Fruit fly (Drosophila melanogaster) whole organism, embryonic: ENCODE results near the gene CG31249.
A peak's percentile ranks its signal among the peaks of the same experiment; 100 is the strongest.

Experiments
- CG10462 ChIP-seq: fragments of 200-800 bp; sonication (Bioruptor generic); optimal IDR thresholded peaks from 2 replicates; lab custom pipeline; 2016; ENCODE audit warnings: missing biosample characterization, missing genetic modification characterization
- CG12104 ChIP-seq: fragments of 200-800 bp; sonication (Bioruptor generic); optimal IDR thresholded peaks from 3 replicates; lab custom pipeline; 2016; ENCODE audit warnings: missing biosample characterization, missing genetic modification characterization
- CG12769 ChIP-seq: fragments of 200-800 bp; sonication (Bioruptor generic); optimal IDR thresholded peaks from 2 replicates; lab custom pipeline; 2019; ENCODE audit warnings: missing biosample characterization, mild to moderate bottlenecking, missing genetic modification characterization, moderate library complexity
- CG32532 ChIP-seq: fragments of 200-800 bp; sonication (Bioruptor generic); IDR thresholded peaks from 2 replicates; pipeline ENCODE4 v1.3.6; 2022; ENCODE audit warnings: missing biosample characterization, missing genetic modification characterization
- CG4707 ChIP-seq: fragments of 200-800 bp; sonication (Bioruptor generic); optimal IDR thresholded peaks from 2 replicates; lab custom pipeline; 2018; ENCODE audit warnings: missing biosample characterization, mild to moderate bottlenecking, missing genetic modification characterization, moderate library complexity
- CG6175 ChIP-seq: fragments of 200-800 bp; sonication (Bioruptor generic); IDR thresholded peaks from 3 replicates; pipeline ENCODE4 v1.3.6; 2022; ENCODE audit warnings: missing biosample characterization, missing genetic modification characterization
- CG6272 ChIP-seq: fragments of 200-800 bp; sonication (Bioruptor generic); IDR thresholded peaks from 2 replicates; pipeline ENCODE4 v1.3.6; 2022; ENCODE audit warnings: missing biosample characterization, missing genetic modification characterization
- CoRest ChIP-seq: fragments of 200-800 bp; sonication (Bioruptor generic); optimal IDR thresholded peaks from 3 replicates; lab custom pipeline; 2018; ENCODE audit warnings: missing biosample characterization, mild to moderate bottlenecking, missing genetic modification characterization, moderate library complexity
- CrebB ChIP-seq: fragments of 200-800 bp; sonication (Bioruptor generic); optimal IDR thresholded peaks from 3 replicates; lab custom pipeline; 2018; ENCODE audit warnings: missing biosample characterization, mild to moderate bottlenecking, missing genetic modification characterization
- Deaf1 ChIP-seq: fragments of 200-800 bp; optimal IDR thresholded peaks from 3 replicates; lab custom pipeline; 2019; ENCODE audit warnings: missing biosample characterization, mild to moderate bottlenecking, missing genetic modification characterization, moderate library complexity
- Dip2 ChIP-seq: fragments of 200-800 bp; sonication (Bioruptor generic); IDR thresholded peaks from 2 replicates; pipeline ENCODE4 v1.3.6; 2022; ENCODE audit warnings: missing biosample characterization, missing genetic modification characterization
- E2f2 ChIP-seq: fragments of 200-800 bp; sonication (Bioruptor generic); IDR thresholded peaks from 2 replicates; pipeline ENCODE4 v1.3.6; 2022; ENCODE audit warnings: missing biosample characterization, missing genetic modification characterization
- Elba2 ChIP-seq: fragments of 200-800 bp; sonication (Bioruptor generic); optimal IDR thresholded peaks from 3 replicates; lab custom pipeline; 2016; ENCODE audit warnings: missing biosample characterization, missing genetic modification characterization
- Fer1 ChIP-seq: fragments of 200-800 bp; sonication (Bioruptor generic); optimal IDR thresholded peaks from 2 replicates; lab custom pipeline; 2017; ENCODE audit warnings: missing biosample characterization, mild to moderate bottlenecking, missing genetic modification characterization
- Hmr ChIP-seq: fragments of 200-800 bp; sonication (Bioruptor generic); optimal IDR thresholded peaks from 3 replicates; lab custom pipeline; 2017; ENCODE audit warnings: mild to moderate bottlenecking, missing biosample characterization, missing genetic modification reagents, missing genetic modification characterization
- MBD-R2 ChIP-seq: fragments of 200-800 bp; sonication (Bioruptor generic); IDR thresholded peaks from 2 replicates; pipeline ENCODE4 v1.3.6; 2022; ENCODE audit warnings: missing biosample characterization, missing genetic modification characterization
- Mes4 ChIP-seq: fragments of 200-800 bp; sonication (Bioruptor generic); optimal IDR thresholded peaks from 2 replicates; lab custom pipeline; 2016; ENCODE audit warnings: missing biosample characterization, missing genetic modification characterization
- NC2β ChIP-seq: fragments of 200-800 bp; sonication (Bioruptor generic); optimal IDR thresholded peaks from 2 replicates; lab custom pipeline; 2016; ENCODE audit warnings: missing biosample characterization, missing genetic modification characterization
- Nf-YC ChIP-seq: fragments of 200-800 bp; optimal IDR thresholded peaks from 3 replicates; lab custom pipeline; 2019; ENCODE audit warnings: missing biosample characterization, mild to moderate bottlenecking, missing genetic modification characterization, moderate library complexity
- NfI ChIP-seq: fragments of 200-800 bp; sonication (Bioruptor generic); optimal IDR thresholded peaks from 3 replicates; lab custom pipeline; 2018; ENCODE audit warnings: missing biosample characterization, mild to moderate bottlenecking, missing genetic modification characterization, moderate library complexity
- Rx ChIP-seq: fragments of 200-800 bp; sonication (Bioruptor generic); IDR thresholded peaks from 2 replicates; pipeline ENCODE4 v1.3.6; 2022; ENCODE audit warnings: missing biosample characterization, missing genetic modification characterization
- Six4 ChIP-seq: fragments of 200-800 bp; sonication (Bioruptor generic); optimal IDR thresholded peaks from 2 replicates; lab custom pipeline; 2016; ENCODE audit warnings: missing biosample characterization, missing genetic modification characterization
- Trl ChIP-seq, 3 experiments: fragments of >200 bp in 2 of 3; fragments of 200-800 bp in 1 of 3; sonication (Bioruptor generic) in 1 of 3; optimal IDR thresholded peaks; 2 replicates in 1 of 3; 3 replicates in 2 of 3; lab custom pipeline; 2016 to 2017; ENCODE audit warnings: missing biosample characterization in 1 of 3, missing genetic modification characterization in 1 of 3
- ab ChIP-seq: fragments of 200-800 bp; sonication (Bioruptor generic); optimal IDR thresholded peaks from 2 replicates; lab custom pipeline; 2016; ENCODE audit warnings: missing biosample characterization, missing genetic modification characterization
- abd-A ChIP-seq: fragments of 200-800 bp; sonication (Bioruptor generic); optimal IDR thresholded peaks from 3 replicates; lab custom pipeline; 2019; ENCODE audit warnings: missing biosample characterization, mild to moderate bottlenecking, missing genetic modification characterization, moderate library complexity
- ara ChIP-seq: fragments of 200-800 bp; sonication (Bioruptor generic); IDR thresholded peaks from 2 replicates; pipeline ENCODE4 v1.3.6; 2022; ENCODE audit warnings: missing biosample characterization, missing genetic modification characterization
- ash1 ChIP-seq: fragments of 200-800 bp; sonication (Bioruptor generic); optimal IDR thresholded peaks from 2 replicates; lab custom pipeline; 2018; ENCODE audit warnings: missing biosample characterization, mild to moderate bottlenecking, missing genetic modification characterization
- dpn ChIP-seq, 2 experiments: fragments of 200-800 bp; sonication (Bioruptor generic); optimal IDR thresholded peaks; 3 replicates each; lab custom pipeline; 2016; ENCODE audit warnings: missing biosample characterization in 2 of 2, missing genetic modification characterization in 2 of 2
- fd96Cb ChIP-seq: fragments of 200-800 bp; sonication (Bioruptor generic); optimal IDR thresholded peaks from 2 replicates; lab custom pipeline; 2018; ENCODE audit warnings: missing biosample characterization, mild to moderate bottlenecking, missing genetic modification characterization, moderate library complexity
- knrl ChIP-seq: fragments of 200-800 bp; sonication (Bioruptor generic); IDR thresholded peaks from 3 replicates; pipeline ENCODE4 v1.3.6; 2022; ENCODE audit warnings: missing biosample characterization, missing genetic modification characterization; ENCODE audit not compliant: partially characterized antibody
- lab ChIP-seq: fragments of 200-800 bp; sonication (Bioruptor generic); optimal IDR thresholded peaks from 3 replicates; lab custom pipeline; 2017; ENCODE audit warnings: missing biosample characterization, missing genetic modification characterization, mild to moderate bottlenecking, moderate library complexity, missing genetic modification reagents
- lov ChIP-seq, 2 experiments: fragments of 200-800 bp in 1 of 2; fragments of >200 bp in 1 of 2; sonication (Bioruptor generic) in 1 of 2; IDR thresholded peaks in 1 of 2; optimal IDR thresholded peaks in 1 of 2; 2 replicates in 1 of 2; 3 replicates in 1 of 2; pipeline versions ENCODE4 v1.3.6 to Lab custom; 2017 to 2022; ENCODE audit warnings: missing biosample characterization in 1 of 2, missing genetic modification characterization in 1 of 2
- luna ChIP-seq: fragments of 200-800 bp; sonication (Bioruptor generic); optimal IDR thresholded peaks from 2 replicates; lab custom pipeline; 2016; ENCODE audit warnings: missing biosample characterization, missing genetic modification characterization
- nom ChIP-seq: fragments of 200-800 bp; sonication (Bioruptor generic); optimal IDR thresholded peaks from 2 replicates; lab custom pipeline; 2017; ENCODE audit warnings: missing biosample characterization, missing genetic modification characterization, mild to moderate bottlenecking, moderate library complexity, missing genetic modification reagents
- pho ChIP-seq: fragments of 200-800 bp; sonication (Bioruptor generic); optimal IDR thresholded peaks from 2 replicates; lab custom pipeline; 2016; ENCODE audit warnings: missing biosample characterization, missing genetic modification characterization
- phol ChIP-seq: fragments of 200-800 bp; sonication (Bioruptor generic); optimal IDR thresholded peaks from 3 replicates; lab custom pipeline; 2018; ENCODE audit warnings: missing biosample characterization, mild to moderate bottlenecking, missing genetic modification characterization, moderate library complexity
- pros ChIP-seq: fragments of 200-800 bp; sonication (Bioruptor generic); optimal IDR thresholded peaks from 3 replicates; lab custom pipeline; 2019; ENCODE audit warnings: missing biosample characterization, mild to moderate bottlenecking, missing genetic modification characterization, moderate library complexity
- pzg ChIP-seq: fragments of 200-800 bp; sonication (Bioruptor generic); optimal IDR thresholded peaks from 3 replicates; lab custom pipeline; 2018; ENCODE audit warnings: missing biosample characterization, mild to moderate bottlenecking, missing genetic modification characterization, moderate library complexity
- sc ChIP-seq, 3 experiments: fragments of >200 bp in 2 of 3; fragments of 200-800 bp in 1 of 3; sonication (Bioruptor generic) in 1 of 3; optimal IDR thresholded peaks; 2 replicates in 2 of 3; 3 replicates in 1 of 3; lab custom pipeline; 2017; ENCODE audit warnings: mild to moderate bottlenecking in 1 of 3, missing biosample characterization in 1 of 3, missing genetic modification characterization in 1 of 3, missing genetic modification reagents in 1 of 3
- sna ChIP-seq: fragments of 200-800 bp; sonication (Bioruptor generic); IDR thresholded peaks from 2 replicates; pipeline ENCODE4 v1.3.6; 2022; ENCODE audit warnings: missing biosample characterization, missing genetic modification characterization; ENCODE audit not compliant: partially characterized antibody
- sqz ChIP-seq: fragments of 200-800 bp; sonication (Bioruptor generic); optimal IDR thresholded peaks from 3 replicates; lab custom pipeline; 2018; ENCODE audit warnings: missing biosample characterization, mild to moderate bottlenecking, missing genetic modification characterization
- stwl ChIP-seq: fragments of 200-800 bp; sonication (Bioruptor generic); optimal IDR thresholded peaks from 3 replicates; lab custom pipeline; 2018; ENCODE audit warnings: missing biosample characterization, mild to moderate bottlenecking, missing genetic modification characterization, moderate library complexity
- tin ChIP-seq: fragments of 200-800 bp; sonication (Bioruptor generic); optimal IDR thresholded peaks from 3 replicates; lab custom pipeline; 2016; ENCODE audit warnings: missing biosample characterization, missing genetic modification characterization
- wek ChIP-seq: fragments of 200-800 bp; sonication (Bioruptor generic); optimal IDR thresholded peaks from 3 replicates; lab custom pipeline; 2018; ENCODE audit warnings: missing biosample characterization, mild to moderate bottlenecking, missing genetic modification characterization, moderate library complexity
- zfh2 ChIP-seq: fragments of 200-800 bp; sonication (Bioruptor generic); optimal IDR thresholded peaks from 2 replicates; lab custom pipeline; 2016; ENCODE audit warnings: missing biosample characterization, missing genetic modification characterization

The CG31249 gene

DNA sequence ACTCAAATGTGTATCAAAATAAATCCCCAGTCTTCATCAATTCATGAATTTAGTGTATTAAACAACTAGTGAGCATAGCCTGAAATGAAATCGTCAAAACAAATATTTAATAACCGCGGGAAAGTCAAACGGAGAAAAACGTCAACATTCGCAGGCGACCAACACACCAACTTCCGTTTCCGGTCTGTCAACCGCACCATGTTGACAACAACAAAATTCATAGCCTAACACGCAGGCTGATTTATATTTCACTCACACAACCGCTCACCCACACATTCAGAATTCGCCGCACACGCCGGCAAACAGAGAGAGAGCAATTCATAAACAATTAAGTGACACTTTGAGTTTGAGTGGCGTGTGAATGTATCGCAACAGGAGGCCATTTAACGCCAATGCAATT, 31.8 kb downstream of the CG31249 start (continued):
- TF ChIP-seq ab (no peak), lab (GFP tag; lab: Kevin White, UChicago) (peak; percentile 30)

DNA sequence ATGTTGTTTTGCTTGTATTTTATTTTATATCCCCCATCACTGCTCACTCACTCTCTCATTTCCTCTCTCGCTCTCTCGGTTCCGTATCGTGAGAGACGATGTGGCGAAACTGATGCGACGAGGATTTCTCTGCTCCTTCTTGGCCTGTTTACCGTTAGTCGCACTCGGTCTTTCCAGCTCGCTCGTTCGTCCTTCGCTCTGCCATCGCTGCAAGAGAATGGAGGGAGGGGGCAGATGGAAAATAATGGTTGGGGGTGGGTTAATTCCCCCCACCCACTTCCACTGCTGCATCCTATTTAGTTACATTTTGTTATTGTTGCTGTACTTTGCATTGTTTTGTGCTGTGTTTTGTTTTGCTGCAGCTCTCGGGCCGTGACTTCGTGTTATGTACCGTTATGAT, 33.0 kb downstream of the CG31249 start:
- no peak for TF ChIP-seq pho (GFP tag; lab: Kevin White, UChicago)
- no peak for TF ChIP-seq luna (GFP tag; lab: Kevin White, UChicago)
- TF ChIP-seq Trl (optimal IDR thresholded peaks at IDR 0.05; lab: Kevin White, UChicago) = peak in 1 of 2 experiments; percentile 46
- no peak for TF ChIP-seq Trl (GFP tag; optimal IDR thresholded peaks at IDR 0.05; lab: Kevin White, UChicago)
- no peak for TF ChIP-seq Six4 (GFP tag; lab: Kevin White, UChicago)
- no peak for TF ChIP-seq zfh2 (GFP tag; lab: Kevin White, UChicago)
- peak; percentile 13 for TF ChIP-seq Nf-YC (tag; lab: Kevin White, UChicago)
- peak; percentile 80 for TF ChIP-seq Deaf1 (tag; lab: Kevin White, UChicago)
- peak; percentile 70 for TF ChIP-seq pros (GFP tag; lab: Kevin White, UChicago)
- TF ChIP-seq abd-A (tag; lab: Kevin White, UChicago) = no peak

DNA sequence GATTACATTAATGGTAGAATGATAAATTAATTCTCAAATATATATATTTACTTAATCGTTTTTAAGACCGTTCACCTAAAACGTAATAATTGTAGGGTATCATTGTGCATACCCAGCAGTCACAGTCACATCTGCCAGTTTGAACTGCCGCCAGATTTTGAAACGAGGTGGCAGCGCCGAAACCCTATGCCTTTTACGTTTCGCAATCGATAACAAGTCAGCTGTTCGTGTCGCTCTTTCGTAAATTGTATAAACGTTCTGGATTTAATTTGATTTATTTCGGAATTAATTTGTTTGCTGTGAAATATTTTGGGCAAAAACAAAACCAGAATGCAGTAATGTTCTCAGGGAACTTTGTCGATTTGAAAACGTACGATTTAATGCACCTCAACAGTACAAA, 39.4 kb downstream of the CG31249 start, which contains the start of gene CG14322:
Gene CG14322 (plus strand): TSS at position 236 of the 400 bp plus-strand sequence.
- TF ChIP-seq sna (GFP tag; lab: Robert Waterston, UW) = peak; percentile 52; the same call in 1 of the 2 replicates
- no peak for TF ChIP-seq Fer1 (GFP tag; lab: Kevin White, UChicago)
- TF ChIP-seq E2f2 (GFP tag; lab: Robert Waterston, UW) = peak; percentile 90
- TF ChIP-seq ab = no peak
- no peak for TF ChIP-seq ara (GFP tag; lab: Robert Waterston, UW)
- TF ChIP-seq CG12104 (GFP tag; lab: Kevin White, UChicago) = no peak
- no peak for TF ChIP-seq sc (optimal IDR thresholded peaks at IDR 0.05; lab: Kevin White, UChicago)
- TF ChIP-seq sc (GFP tag; optimal IDR thresholded peaks at IDR 0.05; lab: Kevin White, UChicago) = no peak
- TF ChIP-seq CG10462 (GFP tag; lab: Kevin White, UChicago) = no peak
- TF ChIP-seq CoRest (tag; lab: Kevin White, UChicago) = peak; percentile 12
- no peak for TF ChIP-seq nom
- no peak for TF ChIP-seq CG6272 (GFP tag; lab: Robert Waterston, UW)
- TF ChIP-seq fd96Cb (tag; lab: Kevin White, UChicago) = no peak
- TF ChIP-seq NfI (GFP tag; lab: Kevin White, UChicago) = no peak
- TF ChIP-seq CG12769 (tag; lab: Kevin White, UChicago) = peak; percentile 4
- no peak for TF ChIP-seq NC2β (GFP tag; lab: Kevin White, UChicago)
- TF ChIP-seq Mes4 = no peak
- TF ChIP-seq wek = no peak
- no peak for TF ChIP-seq CrebB (tag; lab: Kevin White, UChicago)
- peak; percentile 29; the same call in 1 of the 3 replicates for TF ChIP-seq knrl (GFP tag; lab: Robert Waterston, UW)
- TF ChIP-seq stwl (tag; lab: Kevin White, UChicago) = peak; percentile 77
- no peak for TF ChIP-seq CG4707 (GFP tag; lab: Kevin White, UChicago)
- peak in 1 of 2 experiments; percentile 25 for TF ChIP-seq dpn (GFP tag; optimal IDR thresholded peaks at IDR 0.05; lab: Kevin White, UChicago)
- no peak for TF ChIP-seq sqz
- TF ChIP-seq pzg (GFP tag; lab: Kevin White, UChicago) = peak; percentile 59
- TF ChIP-seq Hmr (GFP tag; lab: Kevin White, UChicago) = no peak
- TF ChIP-seq phol (tag; lab: Kevin White, UChicago) = peak; percentile 14
- peak; percentile 75 for TF ChIP-seq MBD-R2 (GFP tag; lab: Robert Waterston, UW)
- TF ChIP-seq lov (optimal IDR thresholded peaks at IDR 0.05; lab: Kevin White, UChicago) = no peak
- TF ChIP-seq lov (GFP tag; IDR thresholded peaks at IDR 0.05; lab: Robert Waterston, UW) = no peak
- TF ChIP-seq Elba2 (GFP tag; lab: Kevin White, UChicago) = peak; percentile 13
- peak; percentile 44; the same call in 1 of the 2 replicates for TF ChIP-seq CG32532
- TF ChIP-seq ash1 (GFP tag; lab: Kevin White, UChicago) = no peak
- TF ChIP-seq Rx (GFP tag; lab: Robert Waterston, UW) = no peak
- TF ChIP-seq tin (GFP tag; lab: Kevin White, UChicago) = peak; percentile 17
- no peak for TF ChIP-seq CG6175 (GFP tag; lab: Robert Waterston, UW)
- TF ChIP-seq Dip2 = no peak
